Fruit fly (Drosophila melanogaster) whole organism, embryonic: ENCODE data around the gene CG14628.

Experiments used
- Bdp1 ChIP-seq: fragments of 200-800 bp; sonication (Bioruptor generic); optimal IDR thresholded peaks from 3 replicates; lab custom pipeline; 2016; ENCODE audit warnings: missing biosample characterization, missing genetic modification characterization
- CG4820 ChIP-seq: fragments of 200-800 bp; sonication (Bioruptor generic); optimal IDR thresholded peaks from 3 replicates; lab custom pipeline; 2016; ENCODE audit warnings: missing biosample characterization, missing genetic modification characterization
- H2.0 ChIP-seq: fragments of 200-800 bp; sonication (Bioruptor generic); IDR thresholded peaks from 2 replicates; pipeline ENCODE4 v1.3.6; 2022; ENCODE audit warnings: missing biosample characterization, missing genetic modification characterization

- TF ChIP-seq CG4820 (GFP tag; lab: Kevin White, UChicago) (no peak), Bdp1 (GFP tag; lab: Kevin White, UChicago) (no peak), H2.0 (GFP tag; lab: Robert Waterston, UW) (no peak)
Observed at dm6 chrX:1110185-1110584, 35.3 kb upstream of the CG14628 start.
